Worm (Caenorhabditis elegans) whole organism, late embryonic: ENCODE measurements around the gene dnc-3.

Experiments
- C38D4.7 ChIP-seq: fragments of 200-800 bp; sonication (Bioruptor generic); optimal IDR thresholded peaks from 2 replicates; lab custom pipeline; 2018; ENCODE audit warnings: mild to moderate bottlenecking, missing genetic modification characterization, moderate library complexity, missing compliant biosample characterization
- F13H6.1 ChIP-seq: sonication (generic microtip); optimal IDR thresholded peaks from 2 replicates; lab custom pipeline; 2016; ENCODE audit warnings: missing genetic modification characterization, missing compliant biosample characterization
- K09A11.1 ChIP-seq: sonication (generic microtip); optimal IDR thresholded peaks from 2 replicates; lab custom pipeline; 2017; ENCODE audit warnings: antibody characterized with exemption, mild to moderate bottlenecking, missing genetic modification characterization, missing compliant biosample characterization; ENCODE audit not compliant: insufficient read depth
- T23F11.4 ChIP-seq: fragments of 200-800 bp; sonication (Bioruptor generic); optimal IDR thresholded peaks from 2 replicates; lab custom pipeline; 2018; ENCODE audit warnings: mild to moderate bottlenecking, missing genetic modification characterization, missing compliant biosample characterization
- ama-1 ChIP-seq: fragments of 150-350 bp; optimal IDR thresholded peaks from 2 replicates; lab custom pipeline; 2014
- ceh-14 ChIP-seq: sonication (generic microtip); optimal IDR thresholded peaks from 2 replicates; lab custom pipeline; 2016; ENCODE audit warnings: missing genotype, missing genetic modification characterization, missing compliant biosample characterization
- ceh-18 ChIP-seq: sonication (generic microtip); optimal IDR thresholded peaks from 2 replicates; lab custom pipeline; 2016; ENCODE audit warnings: missing genetic modification characterization, missing compliant biosample characterization
- ceh-2 ChIP-seq: sonication (generic microtip); optimal IDR thresholded peaks from 2 replicates; lab custom pipeline; 2016; ENCODE audit warnings: missing genotype, missing genetic modification characterization, missing compliant biosample characterization
- ceh-22 ChIP-seq: sonication (generic microtip); optimal IDR thresholded peaks from 2 replicates; lab custom pipeline; 2017; ENCODE audit warnings: missing biosample characterization, missing genetic modification characterization
- ceh-30 ChIP-seq: fragments of 150-350 bp; optimal IDR thresholded peaks from 2 replicates; lab custom pipeline; 2014; ENCODE audit warnings: missing biosample characterization, missing genetic modification characterization
- ceh-31 ChIP-seq: sonication (generic microtip); optimal IDR thresholded peaks from 2 replicates; lab custom pipeline; 2016; ENCODE audit warnings: missing genetic modification characterization, missing compliant biosample characterization
- ceh-45 ChIP-seq: fragments of 200-800 bp; sonication (Bioruptor generic); IDR thresholded peaks from 2 replicates; pipeline ENCODE4 v1.3.6; 2022; ENCODE audit warnings: missing genetic modification reagents, missing genetic modification characterization, missing compliant biosample characterization
- ceh-48 ChIP-seq: sonication (generic microtip); optimal IDR thresholded peaks from 2 replicates; lab custom pipeline; 2016; ENCODE audit warnings: missing genetic modification characterization, inconsistent platforms, missing compliant biosample characterization
- ceh-6 ChIP-seq: fragments of 200-800 bp; sonication (Bioruptor generic); optimal IDR thresholded peaks from 2 replicates; lab custom pipeline; 2018; ENCODE audit warnings: mild to moderate bottlenecking, missing genetic modification characterization, missing compliant biosample characterization
- ceh-9 ChIP-seq: sonication (generic microtip); optimal IDR thresholded peaks from 2 replicates; lab custom pipeline; 2016; ENCODE audit warnings: mild to moderate bottlenecking, missing genetic modification characterization, inconsistent platforms, missing compliant biosample characterization
- che-1 ChIP-seq: sonication (generic microtip); optimal IDR thresholded peaks from 2 replicates; lab custom pipeline; 2016; ENCODE audit warnings: mild to moderate bottlenecking, missing genetic modification characterization, missing compliant biosample characterization
- dmd-4 ChIP-seq: sonication (generic microtip); optimal IDR thresholded peaks from 2 replicates; lab custom pipeline; 2016; ENCODE audit warnings: borderline replicate concordance, missing genetic modification characterization, missing compliant biosample characterization
- dve-1 ChIP-seq: sonication (generic microtip); optimal IDR thresholded peaks from 2 replicates; lab custom pipeline; 2017; ENCODE audit warnings: antibody characterized with exemption, mild to moderate bottlenecking, missing genetic modification characterization, missing compliant biosample characterization
- elt-2 ChIP-seq: sonication (generic microtip); optimal IDR thresholded peaks from 2 replicates; lab custom pipeline; 2016; ENCODE audit warnings: missing genetic modification reagents, missing genetic modification characterization, missing compliant biosample characterization
- elt-4 ChIP-seq: sonication (generic microtip); optimal IDR thresholded peaks from 2 replicates; lab custom pipeline; 2016; ENCODE audit warnings: missing genetic modification characterization, missing compliant biosample characterization
- fax-1 ChIP-seq: sonication (generic microtip); optimal IDR thresholded peaks from 2 replicates; lab custom pipeline; 2016; ENCODE audit warnings: missing genotype, missing genetic modification characterization, missing compliant biosample characterization
- fkh-10 ChIP-seq: fragments of 150-350 bp; optimal IDR thresholded peaks from 2 replicates; lab custom pipeline; 2014; ENCODE audit warnings: missing biosample characterization, missing genetic modification reagents, missing genetic modification characterization
- fkh-6 ChIP-seq: sonication (generic microtip); optimal IDR thresholded peaks from 2 replicates; lab custom pipeline; 2016; ENCODE audit warnings: missing genetic modification characterization, missing compliant biosample characterization
- gmeb-2 ChIP-seq: sonication (generic microtip); optimal IDR thresholded peaks from 2 replicates; lab custom pipeline; 2016; ENCODE audit warnings: missing genetic modification characterization, inconsistent platforms, missing compliant biosample characterization
- hlh-13 ChIP-seq: fragments of 200-800 bp; sonication (Bioruptor generic); optimal IDR thresholded peaks from 2 replicates; lab custom pipeline; 2018; ENCODE audit warnings: mild to moderate bottlenecking, missing genetic modification characterization, missing compliant biosample characterization
- hlh-15 ChIP-seq: sonication (generic microtip); optimal IDR thresholded peaks from 2 replicates; lab custom pipeline; 2016; ENCODE audit warnings: missing genetic modification characterization, missing compliant biosample characterization
- hlh-30 ChIP-seq: sonication (generic microtip); optimal IDR thresholded peaks from 2 replicates; lab custom pipeline; 2017; ENCODE audit warnings: antibody characterized with exemption, missing genetic modification characterization, missing compliant biosample characterization; ENCODE audit not compliant: insufficient read depth
- hlh-6 ChIP-seq: sonication (generic microtip); optimal IDR thresholded peaks from 2 replicates; lab custom pipeline; 2016; ENCODE audit warnings: missing genotype, missing genetic modification characterization, missing compliant biosample characterization
- lim-6 ChIP-seq: sonication (generic microtip); optimal IDR thresholded peaks from 2 replicates; lab custom pipeline; 2016; ENCODE audit warnings: missing genetic modification characterization, missing compliant biosample characterization
- mec-3 ChIP-seq: sonication (generic microtip); optimal IDR thresholded peaks from 2 replicates; lab custom pipeline; 2016; ENCODE audit warnings: borderline replicate concordance, missing genetic modification characterization, missing compliant biosample characterization
- nfya-1 ChIP-seq: sonication (generic microtip); optimal IDR thresholded peaks from 2 replicates; lab custom pipeline; 2017; ENCODE audit warnings: missing genetic modification characterization, mild to moderate bottlenecking, missing compliant biosample characterization, antibody characterized with exemption, moderate library complexity
- nhr-232 ChIP-seq: sonication (generic microtip); optimal IDR thresholded peaks from 2 replicates; lab custom pipeline; 2016; ENCODE audit warnings: missing genetic modification characterization, missing compliant biosample characterization
- odd-2 ChIP-seq: sonication (generic microtip); optimal IDR thresholded peaks from 2 replicates; lab custom pipeline; 2017; ENCODE audit warnings: antibody characterized with exemption, mild to moderate bottlenecking, missing genetic modification characterization, missing compliant biosample characterization
- pat-9 ChIP-seq: fragments of 200-800 bp; sonication (Bioruptor generic); optimal IDR thresholded peaks from 2 replicates; lab custom pipeline; 2018; ENCODE audit warnings: mild to moderate bottlenecking, missing genetic modification characterization, moderate library complexity, missing compliant biosample characterization
- pax-1 ChIP-seq: fragments of 150-350 bp; optimal IDR thresholded peaks from 2 replicates; lab custom pipeline; 2014; ENCODE audit warnings: missing biosample characterization, missing genetic modification characterization
- pha-4 ChIP-seq: fragments of 150-350 bp; optimal IDR thresholded peaks from 2 replicates; lab custom pipeline; 2018; ENCODE audit warnings: missing biosample characterization, missing genetic modification reagents, missing genetic modification characterization
- pqm-1 ChIP-seq: sonication (generic microtip); optimal IDR thresholded peaks from 2 replicates; lab custom pipeline; 2016; ENCODE audit warnings: missing genetic modification characterization, missing compliant biosample characterization
- pros-1 ChIP-seq: fragments of 150-350 bp; optimal IDR thresholded peaks from 2 replicates; lab custom pipeline; 2014; ENCODE audit warnings: missing biosample characterization, missing genetic modification reagents, missing genetic modification characterization
- rnt-1 ChIP-seq: sonication (generic microtip); optimal IDR thresholded peaks from 2 replicates; lab custom pipeline; 2016; ENCODE audit warnings: missing genetic modification characterization, missing compliant biosample characterization
- sdc-2 ChIP-seq: sonication (generic microtip); optimal IDR thresholded peaks from 2 replicates; lab custom pipeline; 2016; ENCODE audit warnings: missing genotype, missing genetic modification characterization, missing compliant biosample characterization
- sox-2 ChIP-seq: fragments of 200-800 bp; sonication (Bioruptor generic); IDR thresholded peaks from 2 replicates; pipeline ENCODE4 v1.3.6; 2022; ENCODE audit warnings: missing genetic modification reagents, missing genetic modification characterization, missing compliant biosample characterization
- sox-4 ChIP-seq: sonication (generic microtip); optimal IDR thresholded peaks from 2 replicates; lab custom pipeline; 2017; ENCODE audit warnings: mild to moderate bottlenecking, missing genetic modification characterization, inconsistent platforms, missing compliant biosample characterization
- syd-9 ChIP-seq: sonication (generic microtip); optimal IDR thresholded peaks from 2 replicates; lab custom pipeline; 2016; ENCODE audit warnings: mild to moderate bottlenecking, missing genetic modification characterization, moderate library complexity, missing compliant biosample characterization
- tbx-2 ChIP-seq: sonication (generic microtip); optimal IDR thresholded peaks from 2 replicates; lab custom pipeline; 2016; ENCODE audit warnings: missing genetic modification characterization, missing compliant biosample characterization
- tbx-7 ChIP-seq: sonication (generic microtip); optimal IDR thresholded peaks from 2 replicates; lab custom pipeline; 2016; ENCODE audit warnings: missing genotype, missing genetic modification characterization, missing compliant biosample characterization
- ttx-3 ChIP-seq: sonication (generic microtip); optimal IDR thresholded peaks from 2 replicates; lab custom pipeline; 2016; ENCODE audit warnings: missing genetic modification reagents, missing genetic modification characterization, missing compliant biosample characterization
- unc-3 ChIP-seq, 2 experiments: fragments of 200-800 bp in 1 of 2; sonication (Bioruptor generic) in 1 of 2; sonication (generic microtip) in 1 of 2; conservative IDR thresholded peaks in 1 of 2; optimal IDR thresholded peaks in 1 of 2; 2 replicates each; pipeline versions ENCODE4 v1.3.6 to Lab custom; 2016 to 2022; ENCODE audit warnings: missing compliant biosample characterization in 2 of 2, missing genetic modification characterization in 2 of 2, missing genetic modification reagents in 1 of 2
- unc-42 ChIP-seq: sonication (generic microtip); optimal IDR thresholded peaks from 2 replicates; lab custom pipeline; 2016; ENCODE audit warnings: missing genotype, missing genetic modification characterization, missing compliant biosample characterization
- unc-86 ChIP-seq: sonication (generic microtip); optimal IDR thresholded peaks from 2 replicates; lab custom pipeline; 2016; ENCODE audit warnings: missing genetic modification characterization, missing compliant biosample characterization
- zip-5 ChIP-seq: sonication (generic microtip); optimal IDR thresholded peaks from 2 replicates; lab custom pipeline; 2016; ENCODE audit warnings: missing genetic modification characterization, missing compliant biosample characterization

dnc-3 gene

DNA sequence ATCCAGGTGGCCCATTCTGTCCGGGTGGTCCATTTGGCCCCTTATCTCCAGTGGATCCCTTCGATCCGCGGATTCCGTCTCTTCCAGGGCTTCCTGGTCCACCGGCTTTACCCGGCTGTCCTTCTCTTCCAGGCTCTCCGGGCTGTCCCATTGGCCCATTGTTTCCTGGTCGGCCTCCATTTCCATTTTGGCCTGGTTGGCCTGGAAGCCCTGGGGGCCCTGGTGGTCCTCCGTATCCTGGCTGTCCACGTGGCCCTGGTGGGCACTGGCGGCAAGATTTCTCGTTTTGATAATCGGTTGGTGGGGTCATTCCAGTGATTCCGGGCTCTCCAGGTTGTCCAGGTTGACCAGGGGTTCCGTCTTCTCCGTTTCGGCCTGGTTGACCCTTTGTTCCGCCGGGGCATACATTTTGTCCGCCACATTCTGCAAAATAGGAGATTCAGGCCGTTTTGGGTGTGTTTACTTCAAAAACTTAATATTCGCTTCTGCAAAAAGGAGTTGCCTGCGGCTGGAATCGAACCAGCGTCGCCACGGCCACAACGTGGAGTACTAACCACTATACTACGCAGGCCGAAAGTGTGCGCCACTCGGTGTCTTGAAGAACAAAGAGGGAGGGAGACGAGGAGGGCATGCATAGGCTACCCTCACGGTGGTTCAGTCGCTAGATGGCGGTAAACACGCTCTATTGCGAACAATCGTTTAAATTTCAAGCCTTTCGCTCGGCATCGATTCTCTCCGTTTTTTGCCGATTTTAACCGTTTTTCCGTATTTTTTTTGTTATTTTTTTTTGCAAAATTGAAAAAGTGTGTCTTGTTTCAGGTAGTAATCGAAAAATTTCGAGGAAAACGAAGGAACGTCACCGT, 32.3 kb upstream of the dnc-3 start, which contains the start of gene W09G10.9 (continued):
- TF ChIP-seq nhr-232 (tag; lab: Kevin White, UChicago) = peak; percentile 65
- no peak for TF ChIP-seq ama-1 (lab: Kevin White, UChicago)
- TF ChIP-seq syd-9 (tag; lab: Kevin White, UChicago) = no peak
- TF ChIP-seq lim-6 (tag; lab: Kevin White, UChicago) = no peak
- no peak for TF ChIP-seq pqm-1
- peak; percentile 75 for TF ChIP-seq unc-86 (tag; lab: Kevin White, UChicago)
- TF ChIP-seq che-1 (tag; lab: Kevin White, UChicago) = peak; percentile 74
- TF ChIP-seq gmeb-2 (tag; lab: Kevin White, UChicago) = peak; percentile 60
- TF ChIP-seq hlh-30 (tag; lab: Kevin White, UChicago) = peak; percentile 5
- TF ChIP-seq ceh-45 (GFP tag; lab: Robert Waterston, UW) = peak; percentile 79
- no peak for TF ChIP-seq elt-4 (tag; lab: Kevin White, UChicago)
- peak; percentile 66 for TF ChIP-seq fkh-6
- peak; percentile 13 for TF ChIP-seq ceh-14 (tag; lab: Kevin White, UChicago)
- no peak for TF ChIP-seq ceh-30 (tag; lab: Kevin White, UChicago)
- peak; percentile 56 for TF ChIP-seq T23F11.4
- peak; percentile 6 for TF ChIP-seq ceh-9 (tag; lab: Kevin White, UChicago)
- TF ChIP-seq ttx-3 (tag; lab: Kevin White, UChicago) = peak; percentile 68
- peak; percentile 57 for TF ChIP-seq nfya-1 (tag; lab: Kevin White, UChicago)
- TF ChIP-seq hlh-15 (tag; lab: Kevin White, UChicago) = peak; percentile 49
- peak; percentile 77 for TF ChIP-seq hlh-6 (tag; lab: Kevin White, UChicago)
- no peak for TF ChIP-seq F13H6.1
- TF ChIP-seq zip-5 (tag; lab: Kevin White, UChicago) = peak; percentile 51
- TF ChIP-seq C38D4.7 (GFP tag; lab: Kevin White, UChicago) = peak; percentile 63
- peak; percentile 50 for TF ChIP-seq ceh-2 (tag; lab: Kevin White, UChicago)
- no peak for TF ChIP-seq fkh-10 (GFP tag; lab: Kevin White, UChicago)
- TF ChIP-seq odd-2 (tag; lab: Kevin White, UChicago) = no peak
- no peak for TF ChIP-seq pha-4 (tag; lab: Kevin White, UChicago)
- peak; percentile 73 for TF ChIP-seq ceh-18 (tag; lab: Kevin White, UChicago)
- TF ChIP-seq fax-1 (tag; lab: Kevin White, UChicago) = peak; percentile 65
- TF ChIP-seq tbx-2 (tag; lab: Kevin White, UChicago) = peak; percentile 80
- peak; percentile 88 for TF ChIP-seq sox-2 (GFP tag; lab: Robert Waterston, UW)
- TF ChIP-seq sox-4 = peak; percentile 80
- TF ChIP-seq pax-1 = no peak
- TF ChIP-seq dve-1 (tag; lab: Kevin White, UChicago) = peak; percentile 12
- TF ChIP-seq ceh-6 (GFP tag; lab: Kevin White, UChicago) = peak; percentile 83
- TF ChIP-seq pros-1 = no peak
- peak; percentile 54 for TF ChIP-seq hlh-13 (GFP tag; lab: Kevin White, UChicago)
- peak; percentile 84 for TF ChIP-seq elt-2 (tag; lab: Kevin White, UChicago)
- peak; percentile 62 for TF ChIP-seq ceh-48 (tag; lab: Kevin White, UChicago)
- TF ChIP-seq ceh-31 (tag; lab: Kevin White, UChicago) = peak; percentile 39
- TF ChIP-seq tbx-7 (tag; lab: Kevin White, UChicago) = no peak
- TF ChIP-seq ceh-22 (tag; lab: Kevin White, UChicago) = peak; percentile 59
- TF ChIP-seq K09A11.1 (tag; lab: Kevin White, UChicago) = peak; percentile 26
- TF ChIP-seq unc-3 (GFP tag; conservative IDR thresholded peaks at IDR 0.05; lab: Robert Waterston, UW) = peak; percentile 90
- peak; percentile 71 for TF ChIP-seq unc-3 (tag; optimal IDR thresholded peaks at IDR 0.05; lab: Kevin White, UChicago)
- TF ChIP-seq rnt-1 = peak; percentile 63
- peak; percentile 70 for TF ChIP-seq dmd-4 (tag; lab: Kevin White, UChicago)
- no peak for TF ChIP-seq unc-42 (tag; lab: Kevin White, UChicago)
- peak; percentile 48 for TF ChIP-seq sdc-2
- TF ChIP-seq pat-9 = peak; percentile 73
- TF ChIP-seq mec-3 (tag; lab: Kevin White, UChicago) = no peak
